Worm (Caenorhabditis elegans) whole organism, L1 larva: Measurements from ENCODE around the gene str-178.

Experiments
- Y116A8C.19 ChIP-seq: sonication (generic microtip); optimal IDR thresholded peaks from 2 replicates; lab custom pipeline; 2016; ENCODE audit warnings: missing compliant biosample characterization, missing genetic modification characterization, borderline replicate concordance
- egl-13 ChIP-seq: sonication (generic microtip); optimal IDR thresholded peaks from 2 replicates; lab custom pipeline; 2016; ENCODE audit warnings: missing genotype, missing genetic modification reagents, missing genetic modification characterization, missing compliant biosample characterization
- mdl-1 ChIP-seq, 2 experiments: fragments of 150-350 bp; optimal IDR thresholded peaks; 2 replicates each; lab custom pipeline; 2014 to 2017; ENCODE audit warnings: missing biosample characterization in 2 of 2, missing genetic modification characterization in 2 of 2, inconsistent platforms in 1 of 2
- nhr-11 ChIP-seq: fragments of 150-350 bp; optimal IDR thresholded peaks from 2 replicates; lab custom pipeline; 2014; ENCODE audit warnings: missing biosample characterization, missing genetic modification characterization
- nhr-20 ChIP-seq: sonication (generic microtip); optimal IDR thresholded peaks from 2 replicates; lab custom pipeline; 2016; ENCODE audit warnings: mild to moderate bottlenecking, missing genetic modification characterization, missing compliant biosample characterization
- nhr-237 ChIP-seq: fragments of 150-350 bp; optimal IDR thresholded peaks from 2 replicates; lab custom pipeline; 2014; ENCODE audit warnings: missing biosample characterization, missing genetic modification characterization
- nhr-28 ChIP-seq: fragments of 150-350 bp; optimal IDR thresholded peaks from 2 replicates; lab custom pipeline; 2014; ENCODE audit warnings: missing biosample characterization, missing genetic modification characterization
- nhr-77 ChIP-seq: fragments of 150-350 bp; optimal IDR thresholded peaks from 2 replicates; lab custom pipeline; 2014; ENCODE audit warnings: missing biosample characterization, missing genetic modification characterization
- pag-3 ChIP-seq: sonication (generic microtip); optimal IDR thresholded peaks from 2 replicates; lab custom pipeline; 2017; ENCODE audit warnings: missing genetic modification characterization, mild to moderate bottlenecking, missing compliant biosample characterization, antibody characterized with exemption, borderline replicate concordance; ENCODE audit not compliant: insufficient read depth
- unc-62 ChIP-seq: fragments of 150-350 bp; optimal IDR thresholded peaks from 2 replicates; lab custom pipeline; 2014; ENCODE audit warnings: missing biosample characterization, missing genetic modification reagents, missing genetic modification characterization
- unc-86 ChIP-seq: sonication (generic microtip); optimal IDR thresholded peaks from 2 replicates; lab custom pipeline; 2016; ENCODE audit warnings: missing genetic modification characterization, missing compliant biosample characterization

- no peak for TF ChIP-seq unc-86 (tag; lab: Kevin White, UChicago)
- TF ChIP-seq pag-3 (tag; lab: Kevin White, UChicago), result no peak
- TF ChIP-seq mdl-1 (tag; optimal IDR thresholded peaks at IDR 0.05; lab: Kevin White, UChicago), result no peak
- no peak for TF ChIP-seq nhr-237 (tag; lab: Kevin White, UChicago)
- TF ChIP-seq nhr-28, result no peak
- TF ChIP-seq nhr-77 (tag; lab: Kevin White, UChicago), result no peak
- no peak for TF ChIP-seq nhr-20 (tag; lab: Kevin White, UChicago)
- no peak for TF ChIP-seq nhr-11 (tag; lab: Kevin White, UChicago)
- TF ChIP-seq egl-13, result no peak
- no peak for TF ChIP-seq unc-62 (GFP tag; lab: Kevin White, UChicago)
- no peak for TF ChIP-seq Y116A8C.19 (tag; lab: Kevin White, UChicago)
Observed at ce11 chrV:12749558-12749957, 33.2 kb upstream of the str-178 start.
